Fruit fly (Drosophila melanogaster) whole organism, prepupa: ENCODE results near the gene CG7730.

Experiments
- CG11902 ChIP-seq: fragments of 200-800 bp; sonication (Bioruptor generic); optimal IDR thresholded peaks from 3 replicates; lab custom pipeline; 2016; ENCODE audit warnings: missing biosample characterization, missing genetic modification characterization
- Gug ChIP-seq: fragments of 200-800 bp; sonication (Bioruptor generic); IDR thresholded peaks from 2 replicates; pipeline ENCODE4 v1.3.6; 2022; ENCODE audit warnings: missing biosample characterization, missing genetic modification characterization
- Hr4 ChIP-seq: fragments of 200-800 bp; sonication (Bioruptor generic); optimal IDR thresholded peaks from 3 replicates; lab custom pipeline; 2016; ENCODE audit warnings: missing biosample characterization, missing genetic modification characterization

- TF ChIP-seq Gug (no peak), Hr4 (GFP tag; lab: Kevin White, UChicago) (peak; percentile 58), CG11902 (GFP tag; lab: Kevin White, UChicago) (no peak)
These were observed 40.0 kb upstream of the CG7730 start for dm6 chr3L:16987347-16987746.
